Fruit fly (Drosophila melanogaster) whole organism, embryonic: ENCODE data around the gene mh.

Experiments used
- Adf1 ChIP-seq: fragments of 200-800 bp; sonication (Bioruptor generic); IDR thresholded peaks from 2 replicates; pipeline ENCODE4 v1.3.6; 2022; ENCODE audit warnings: missing biosample characterization, missing genetic modification characterization
- Antp ChIP-seq: fragments of 200-800 bp; sonication (Bioruptor generic); optimal IDR thresholded peaks from 3 replicates; lab custom pipeline; 2016; ENCODE audit warnings: missing biosample characterization, missing genetic modification characterization
- Atf3 ChIP-seq: fragments of 200-800 bp; sonication (Bioruptor generic); optimal IDR thresholded peaks from 3 replicates; lab custom pipeline; 2016; ENCODE audit warnings: missing biosample characterization, missing genetic modification characterization
- Bdp1 ChIP-seq: fragments of 200-800 bp; sonication (Bioruptor generic); optimal IDR thresholded peaks from 3 replicates; lab custom pipeline; 2016; ENCODE audit warnings: missing biosample characterization, missing genetic modification characterization
- Bgb ChIP-seq: fragments of 200-800 bp; sonication (Bioruptor generic); IDR thresholded peaks from 2 replicates; pipeline ENCODE4 v1.3.6; 2022; ENCODE audit warnings: missing biosample characterization, missing genetic modification characterization; ENCODE audit not compliant: partially characterized antibody
- Blimp-1 ChIP-seq: fragments of 200-800 bp; sonication (Bioruptor generic); optimal IDR thresholded peaks from 3 replicates; lab custom pipeline; 2018; ENCODE audit warnings: missing biosample characterization, missing genetic modification characterization, mild to moderate bottlenecking, moderate library complexity, missing genetic modification reagents
- Bteb2 ChIP-seq: fragments of 200-800 bp; sonication (Bioruptor generic); optimal IDR thresholded peaks from 2 replicates; lab custom pipeline; 2016; ENCODE audit warnings: missing biosample characterization, missing genetic modification characterization
- CG13775 ChIP-seq: fragments of 200-800 bp; sonication (Bioruptor generic); optimal IDR thresholded peaks from 3 replicates; lab custom pipeline; 2017; ENCODE audit warnings: missing biosample characterization, mild to moderate bottlenecking, missing genetic modification characterization
- CG1529 ChIP-seq: fragments of 200-800 bp; sonication (Bioruptor generic); optimal IDR thresholded peaks from 3 replicates; lab custom pipeline; 2018; ENCODE audit warnings: missing biosample characterization, missing genetic modification characterization
- CG16813 ChIP-seq: fragments of 200-800 bp; sonication (Bioruptor generic); IDR thresholded peaks from 3 replicates; pipeline ENCODE4 v1.3.6; 2022; ENCODE audit warnings: missing biosample characterization, missing genetic modification characterization; ENCODE audit not compliant: partially characterized antibody
- CG16815 ChIP-seq: fragments of 200-800 bp; sonication (Bioruptor generic); optimal IDR thresholded peaks from 3 replicates; lab custom pipeline; 2017; ENCODE audit warnings: missing biosample characterization, mild to moderate bottlenecking, missing genetic modification characterization
- CG1832 ChIP-seq: fragments of 200-800 bp; sonication (Bioruptor generic); optimal IDR thresholded peaks from 2 replicates; lab custom pipeline; 2017; ENCODE audit warnings: missing biosample characterization, mild to moderate bottlenecking, missing genetic modification characterization, inconsistent platforms
- CG2129 ChIP-seq: fragments of 200-800 bp; sonication (Bioruptor generic); IDR thresholded peaks from 2 replicates; pipeline ENCODE4 v1.3.6; 2022; ENCODE audit warnings: missing biosample characterization, missing genetic modification characterization; ENCODE audit not compliant: partially characterized antibody
- CG2199 ChIP-seq: fragments of 200-800 bp; sonication (Bioruptor generic); IDR thresholded peaks from 3 replicates; pipeline ENCODE4 v1.3.6; 2022; ENCODE audit warnings: missing biosample characterization, missing genetic modification characterization
- CG32772 ChIP-seq: fragments of 200-800 bp; sonication (Bioruptor generic); IDR thresholded peaks from 2 replicates; pipeline ENCODE4 v1.3.6; 2022; ENCODE audit warnings: missing biosample characterization, missing genetic modification characterization
- CG3281 ChIP-seq: fragments of 200-800 bp; sonication (Bioruptor generic); optimal IDR thresholded peaks from 3 replicates; lab custom pipeline; 2017; ENCODE audit warnings: missing biosample characterization, mild to moderate bottlenecking, missing genetic modification characterization
- CG33213 ChIP-seq: fragments of 200-800 bp; sonication (Bioruptor generic); optimal IDR thresholded peaks from 3 replicates; lab custom pipeline; 2016; ENCODE audit warnings: missing biosample characterization, missing genetic modification characterization
- CG43689 ChIP-seq: fragments of 200-800 bp; sonication (Bioruptor generic); IDR thresholded peaks from 2 replicates; pipeline ENCODE4 v1.3.6; 2022; ENCODE audit warnings: missing biosample characterization, missing genetic modification characterization
- CG4854 ChIP-seq: fragments of 200-800 bp; sonication (Bioruptor generic); optimal IDR thresholded peaks from 2 replicates; lab custom pipeline; 2016; ENCODE audit warnings: missing biosample characterization, missing genetic modification characterization, inconsistent platforms
- CG5180 ChIP-seq: fragments of 200-800 bp; sonication (Bioruptor generic); optimal IDR thresholded peaks from 3 replicates; lab custom pipeline; 2017; ENCODE audit warnings: missing biosample characterization, missing genetic modification characterization, mild to moderate bottlenecking, moderate library complexity, missing genetic modification reagents
- CG6254 ChIP-seq: fragments of 200-800 bp; sonication (Bioruptor generic); optimal IDR thresholded peaks from 3 replicates; lab custom pipeline; 2017; ENCODE audit warnings: mild to moderate bottlenecking, missing biosample characterization, missing genetic modification reagents, missing genetic modification characterization
- CG6272 ChIP-seq: fragments of 200-800 bp; sonication (Bioruptor generic); IDR thresholded peaks from 2 replicates; pipeline ENCODE4 v1.3.6; 2022; ENCODE audit warnings: missing biosample characterization, missing genetic modification characterization
- CG6791 ChIP-seq: fragments of 200-800 bp; sonication (Bioruptor generic); IDR thresholded peaks from 3 replicates; pipeline ENCODE4 v1.3.6; 2022; ENCODE audit warnings: missing biosample characterization, missing genetic modification characterization; ENCODE audit not compliant: partially characterized antibody
- CG7271 ChIP-seq: fragments of 200-800 bp; sonication (Bioruptor generic); optimal IDR thresholded peaks from 2 replicates; lab custom pipeline; 2018; ENCODE audit warnings: missing biosample characterization, mild to moderate bottlenecking, missing genetic modification characterization, moderate library complexity
- CG7372 ChIP-seq: fragments of 200-800 bp; sonication (Bioruptor generic); IDR thresholded peaks from 2 replicates; pipeline ENCODE4 v1.3.6; 2022; ENCODE audit warnings: missing biosample characterization, missing genetic modification characterization
- CG7963 ChIP-seq: fragments of 200-800 bp; sonication (Bioruptor generic); IDR thresholded peaks from 3 replicates; pipeline ENCODE4 v1.3.6; 2022; ENCODE audit warnings: missing biosample characterization, missing genetic modification characterization; ENCODE audit not compliant: partially characterized antibody
- CG9215 ChIP-seq: fragments of 200-800 bp; sonication (Bioruptor generic); IDR thresholded peaks from 2 replicates; pipeline ENCODE4 v1.3.6; 2022; ENCODE audit warnings: missing biosample characterization, missing genetic modification characterization
- Dad ChIP-seq: fragments of 200-800 bp; sonication (Bioruptor generic); optimal IDR thresholded peaks from 3 replicates; lab custom pipeline; 2016; ENCODE audit warnings: missing biosample characterization, missing genetic modification characterization
- Dfd ChIP-seq, 2 experiments: fragments of >200 bp; optimal IDR thresholded peaks; 2 replicates each; lab custom pipeline; 2017; ENCODE audit warnings: missing biosample characterization in 2 of 2, missing genetic modification characterization in 2 of 2
- Neu2 ChIP-seq: fragments of 200-800 bp; sonication (Bioruptor generic); optimal IDR thresholded peaks from 3 replicates; lab custom pipeline; 2016; ENCODE audit warnings: missing biosample characterization, missing genetic modification characterization, borderline replicate concordance
- Ravus ChIP-seq: fragments of 200-800 bp; sonication (Bioruptor generic); IDR thresholded peaks from 2 replicates; pipeline ENCODE4 v1.3.6; 2022; ENCODE audit warnings: missing biosample characterization, missing genetic modification characterization
- bbx ChIP-seq: fragments of 200-800 bp; sonication (Bioruptor generic); IDR thresholded peaks from 2 replicates; pipeline ENCODE4 v1.3.6; 2022; ENCODE audit warnings: missing biosample characterization, missing genetic modification characterization; ENCODE audit not compliant: partially characterized antibody
- bsh ChIP-seq, 2 experiments: fragments of 200-800 bp; sonication (Bioruptor generic); optimal IDR thresholded peaks; 2 replicates each; lab custom pipeline; 2017 to 2018; ENCODE audit warnings: mild to moderate bottlenecking in 2 of 2, missing biosample characterization in 2 of 2, missing genetic modification characterization in 2 of 2, moderate library complexity in 1 of 2
- danr ChIP-seq: fragments of 200-800 bp; sonication (Bioruptor generic); IDR thresholded peaks from 2 replicates; pipeline ENCODE4 v1.3.6; 2022; ENCODE audit warnings: missing biosample characterization, missing genetic modification characterization
- dmrt99B ChIP-seq: fragments of 200-800 bp; sonication (Bioruptor generic); optimal IDR thresholded peaks from 2 replicates; lab custom pipeline; 2018; ENCODE audit warnings: missing biosample characterization, mild to moderate bottlenecking, missing genetic modification characterization, moderate library complexity
- gce ChIP-seq: fragments of 200-800 bp; sonication (Bioruptor generic); IDR thresholded peaks from 3 replicates; pipeline ENCODE4 v1.3.6; 2022; ENCODE audit warnings: missing biosample characterization, missing genetic modification characterization
- jumu ChIP-seq: fragments of 200-800 bp; sonication (Bioruptor generic); optimal IDR thresholded peaks from 3 replicates; lab custom pipeline; 2016; ENCODE audit warnings: missing biosample characterization, missing genetic modification characterization
- kay ChIP-seq: fragments of 200-800 bp; sonication (Bioruptor generic); optimal IDR thresholded peaks from 2 replicates; lab custom pipeline; 2016; ENCODE audit warnings: missing biosample characterization, missing genetic modification characterization
- klu ChIP-seq: fragments of 200-800 bp; sonication (Bioruptor generic); IDR thresholded peaks from 2 replicates; pipeline ENCODE4 v1.3.6; 2022; ENCODE audit warnings: missing biosample characterization, missing genetic modification characterization
- knrl ChIP-seq: fragments of 200-800 bp; sonication (Bioruptor generic); IDR thresholded peaks from 3 replicates; pipeline ENCODE4 v1.3.6; 2022; ENCODE audit warnings: missing biosample characterization, missing genetic modification characterization; ENCODE audit not compliant: partially characterized antibody
- pan ChIP-seq, 4 experiments: fragments of >200 bp in 3 of 4; fragments of 200-800 bp in 1 of 4; sonication (Bioruptor generic) in 1 of 4; optimal IDR thresholded peaks in 3 of 4; IDR thresholded peaks in 1 of 4; 2 replicates each; pipeline versions ENCODE4 v1.3.6 to Lab custom; 2017 to 2022; ENCODE audit warnings: missing biosample characterization in 2 of 4, missing genetic modification characterization in 2 of 4, mixed read lengths in 1 of 4
- pzg ChIP-seq: fragments of 200-800 bp; sonication (Bioruptor generic); optimal IDR thresholded peaks from 3 replicates; lab custom pipeline; 2018; ENCODE audit warnings: missing biosample characterization, mild to moderate bottlenecking, missing genetic modification characterization, moderate library complexity
- row ChIP-seq: fragments of 200-800 bp; sonication (Bioruptor generic); IDR thresholded peaks from 3 replicates; pipeline ENCODE4 v1.3.6; 2022; ENCODE audit warnings: missing biosample characterization, missing genetic modification characterization
- run ChIP-seq: fragments of 200-800 bp; sonication (Bioruptor generic); optimal IDR thresholded peaks from 3 replicates; lab custom pipeline; 2018; ENCODE audit warnings: missing biosample characterization, mild to moderate bottlenecking, missing genetic modification characterization
- sens ChIP-seq: fragments of 200-800 bp; sonication (Bioruptor generic); peaks from one replicate; lab custom pipeline; 2016; ENCODE audit warnings: missing biosample characterization, missing genetic modification characterization
- sima ChIP-seq: fragments of 200-800 bp; sonication (Bioruptor generic); optimal IDR thresholded peaks from 2 replicates; lab custom pipeline; 2016; ENCODE audit warnings: missing biosample characterization, missing genetic modification characterization
- slbo ChIP-seq: fragments of 200-800 bp; sonication (Bioruptor generic); IDR thresholded peaks from 2 replicates; pipeline ENCODE4 v1.3.6; 2022; ENCODE audit warnings: missing biosample characterization, missing genetic modification characterization
- tgo ChIP-seq: fragments of 200-800 bp; sonication (Bioruptor generic); IDR thresholded peaks from 3 replicates; pipeline ENCODE4 v1.3.6; 2022; ENCODE audit warnings: missing biosample characterization, missing genetic modification characterization
- usp ChIP-seq: fragments of >200 bp; optimal IDR thresholded peaks from 2 replicates; lab custom pipeline; 2017; ENCODE audit warnings: missing biosample characterization, missing genetic modification characterization
- yki ChIP-seq: fragments of >200 bp; optimal IDR thresholded peaks from 3 replicates; lab custom pipeline; 2018
- z ChIP-seq: fragments of 200-800 bp; sonication (Bioruptor generic); IDR thresholded peaks from 3 replicates; pipeline ENCODE4 v1.3.6; 2022; ENCODE audit warnings: missing biosample characterization, missing genetic modification characterization
- zfh2 ChIP-seq: fragments of 200-800 bp; sonication (Bioruptor generic); optimal IDR thresholded peaks from 2 replicates; lab custom pipeline; 2016; ENCODE audit warnings: missing biosample characterization, missing genetic modification characterization

Gene mh

DNA sequence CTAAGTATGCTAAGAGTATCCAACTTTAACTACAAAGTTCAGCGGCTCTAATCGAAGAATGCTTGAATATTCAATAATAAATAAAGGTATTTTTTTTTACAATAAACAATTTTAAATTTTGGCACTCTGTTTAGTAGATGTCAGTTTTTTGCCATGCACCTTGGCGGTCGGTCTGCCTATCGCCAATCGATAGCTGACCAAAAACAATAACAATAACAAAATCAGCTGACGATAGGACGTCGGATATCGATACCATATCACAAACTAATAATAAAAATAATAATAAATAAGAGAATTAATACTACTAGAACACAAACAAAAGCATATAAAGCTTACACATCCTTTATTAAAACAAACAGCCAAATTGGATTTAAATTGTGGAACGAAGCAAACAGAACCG lies 11.5 kb upstream of the mh start, which contains the start of gene Gmap (continued):
- no peak for TF ChIP-seq Dad
- TF ChIP-seq CG33213 (GFP tag; lab: Kevin White, UChicago): no peak
- TF ChIP-seq CG7271 (tag; lab: Kevin White, UChicago): no peak
- 0 out of 2 replicates have a peak, but pooled peaks have one; percentile 8 for TF ChIP-seq Adf1 (GFP tag; lab: Robert Waterston, UW)
- TF ChIP-seq Neu2 (GFP tag; lab: Kevin White, UChicago): no peak
- TF ChIP-seq Dfd (GFP tag; optimal IDR thresholded peaks at IDR 0.05; lab: Kevin White, UChicago): no peak
- peak; percentile 93 for TF ChIP-seq CG6791
- TF ChIP-seq jumu (GFP tag; lab: Kevin White, UChicago): no peak
- TF ChIP-seq CG6272: no peak
- no peak for TF ChIP-seq tgo
- no peak for TF ChIP-seq Bteb2 (GFP tag; lab: Kevin White, UChicago)
- TF ChIP-seq slbo (GFP tag; lab: Robert Waterston, UW): no peak
- no peak for TF ChIP-seq Atf3 (GFP tag; lab: Kevin White, UChicago)
- no peak for TF ChIP-seq CG4854
- no peak for TF ChIP-seq CG16815 (GFP tag; lab: Kevin White, UChicago)
- TF ChIP-seq Bgb (GFP tag; lab: Robert Waterston, UW): peak; percentile 90
- TF ChIP-seq bbx: peak; percentile 91
- no peak for TF ChIP-seq sima (GFP tag; lab: Kevin White, UChicago)
- no peak for TF ChIP-seq CG9215 (GFP tag; lab: Robert Waterston, UW)
- no peak for TF ChIP-seq usp
- no peak for TF ChIP-seq yki (lab: Kevin White, UChicago)
- TF ChIP-seq CG13775 (GFP tag; lab: Kevin White, UChicago): no peak
- no peak for TF ChIP-seq CG32772
- TF ChIP-seq Ravus (GFP tag; lab: Robert Waterston, UW): no peak
- no peak for TF ChIP-seq CG43689
- no peak for TF ChIP-seq CG2199 (GFP tag; lab: Robert Waterston, UW)
- no peak for TF ChIP-seq bsh (GFP tag; optimal IDR thresholded peaks at IDR 0.05; lab: Kevin White, UChicago)
- peak; percentile 64 for TF ChIP-seq knrl (GFP tag; lab: Robert Waterston, UW)
- no peak for TF ChIP-seq Blimp-1 (GFP tag; lab: Kevin White, UChicago)
- no peak for TF ChIP-seq CG6254 (GFP tag; lab: Kevin White, UChicago)
- TF ChIP-seq Antp (GFP tag; lab: Kevin White, UChicago): no peak
- TF ChIP-seq Bdp1 (GFP tag; lab: Kevin White, UChicago): no peak
- TF ChIP-seq klu (GFP tag; lab: Robert Waterston, UW): no peak
- TF ChIP-seq gce: no peak
- TF ChIP-seq danr: no peak
- TF ChIP-seq CG1832 (GFP tag; lab: Kevin White, UChicago): no peak
- TF ChIP-seq sens (GFP tag; lab: Kevin White, UChicago): peak; percentile 3
- no peak for TF ChIP-seq kay (GFP tag; lab: Kevin White, UChicago)
- TF ChIP-seq pan (optimal IDR thresholded peaks at IDR 0.05; lab: Kevin White, UChicago): no peak
- no peak for TF ChIP-seq pan (GFP tag; optimal IDR thresholded peaks at IDR 0.05 in 1 of 2, IDR thresholded peaks at IDR 0.05 in 1 of 2)
- TF ChIP-seq CG2129: no peak
- TF ChIP-seq CG7963 (GFP tag; lab: Robert Waterston, UW): peak; percentile 93
- no peak for TF ChIP-seq run
- TF ChIP-seq dmrt99B (tag; lab: Kevin White, UChicago): no peak
- no peak for TF ChIP-seq z (GFP tag; lab: Robert Waterston, UW)
- peak; percentile 80 for TF ChIP-seq CG16813
- TF ChIP-seq zfh2 (GFP tag; lab: Kevin White, UChicago): no peak
- no peak for TF ChIP-seq CG1529 (GFP tag; lab: Kevin White, UChicago)
- no peak for TF ChIP-seq CG3281 (GFP tag; lab: Kevin White, UChicago)
- TF ChIP-seq CG7372 (GFP tag; lab: Robert Waterston, UW): no peak
- TF ChIP-seq pzg (GFP tag; lab: Kevin White, UChicago): peak; percentile 60
- TF ChIP-seq CG5180 (GFP tag; lab: Kevin White, UChicago): no peak
- peak; percentile 14; the same call in 1 of the 3 replicates for TF ChIP-seq row (GFP tag; lab: Robert Waterston, UW)
